In the genomic region with DNA sequence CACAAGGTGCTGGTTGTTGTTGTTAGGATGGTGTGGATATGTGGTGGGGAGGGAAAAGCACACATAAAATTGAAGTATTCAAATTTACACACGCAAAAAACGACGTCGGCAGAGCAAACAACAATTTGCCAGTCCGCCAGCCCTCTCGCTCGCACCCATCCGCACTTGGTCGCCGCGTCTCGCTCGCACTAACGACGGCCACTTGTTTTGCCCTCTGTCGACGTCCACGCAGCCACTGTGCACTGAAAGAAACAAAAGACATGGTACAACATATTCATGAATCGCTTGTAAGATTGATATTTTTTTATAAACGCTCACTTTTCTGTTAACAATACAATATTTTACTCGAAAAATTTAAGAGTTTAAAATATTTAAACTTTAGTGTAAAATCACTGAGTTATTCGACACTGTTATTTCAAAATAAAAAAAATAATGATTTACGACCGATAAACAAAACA, we compare ENCODE assay signal across 1 fruit fly cellular context.
TF ChIP-seq lines count a peak whose summit lies in the region.

No protein-coding gene starts in this region.

TF ChIP-seq in whole organism, embryonic, 481 proteins besides CTCF, POLR2A, EP300 and RAD21 (continued from another document and continues in another):
- TF ChIP-seq Nf-YC (tag; optimal IDR thresholded peaks at IDR 0.05; lab: Kevin White, UChicago) (peak; percentile 64), tx (GFP tag; optimal IDR thresholded peaks at IDR 0.05; lab: Kevin White, UChicago) (peak; percentile 21), Hr78 (GFP tag; optimal IDR thresholded peaks at IDR 0.05; lab: Kevin White, UChicago) (no peak), Usf (GFP tag; optimal IDR thresholded peaks at IDR 0.05; lab: Kevin White, UChicago) (peak; percentile 23), kni (GFP tag; optimal IDR thresholded peaks at IDR 0.05; lab: Kevin White, UChicago) (no peak), al (GFP tag; IDR thresholded peaks at IDR 0.05; lab: Robert Waterston, UW) (peak; percentile 35; the same call in 1 of the 2 replicates), hkb (optimal IDR thresholded peaks at IDR 0.05; lab: Kevin White, UChicago) (no peak), hkb (GFP tag; IDR thresholded peaks at IDR 0.05; lab: Robert Waterston, UW) (peak; percentile 43), odd (GFP tag; optimal IDR thresholded peaks at IDR 0.05; lab: Kevin White, UChicago) (peak; percentile 20), CG18764 (GFP tag; optimal IDR thresholded peaks at IDR 0.05; lab: Kevin White, UChicago) (peak; percentile 10), gcm (GFP tag; optimal IDR thresholded peaks at IDR 0.05; lab: Kevin White, UChicago) (peak; percentile 18), CG7745 (tag; optimal IDR thresholded peaks at IDR 0.05; lab: Kevin White, UChicago) (no peak), ranshi (GFP tag; IDR thresholded peaks at IDR 0.05; lab: Robert Waterston, UW) (peak; percentile 41; the same call in 1 of the 2 replicates), jumu (GFP tag; optimal IDR thresholded peaks at IDR 0.05; lab: Kevin White, UChicago) (peak; percentile 41), Vsx1 (GFP tag; optimal IDR thresholded peaks at IDR 0.05; lab: Kevin White, UChicago) (no peak), CG10147 (GFP tag; optimal IDR thresholded peaks at IDR 0.05; lab: Kevin White, UChicago) (peak; percentile 66), ato (GFP tag; IDR thresholded peaks at IDR 0.05; lab: Robert Waterston, UW; ENCODE audit: partially characterized antibody) (no peak), Abd-B (GFP tag; optimal IDR thresholded peaks at IDR 0.05; lab: Kevin White, UChicago) (peak; percentile 41), zfh2 (GFP tag; optimal IDR thresholded peaks at IDR 0.05; lab: Kevin White, UChicago) (peak; percentile 70), dm (GFP tag; optimal IDR thresholded peaks at IDR 0.05; lab: Kevin White, UChicago) (no peak), lov (optimal IDR thresholded peaks at IDR 0.05; lab: Kevin White, UChicago) (no peak), lov (GFP tag; IDR thresholded peaks at IDR 0.05; lab: Robert Waterston, UW) (no peak), dan (GFP tag; IDR thresholded peaks at IDR 0.05; lab: Robert Waterston, UW) (no peak), CG32772 (GFP tag; IDR thresholded peaks at IDR 0.05; lab: Robert Waterston, UW) (no peak), sob (GFP tag; IDR thresholded peaks at IDR 0.05; lab: Robert Waterston, UW) (peak; percentile 43; the same call in 1 of the 2 replicates), pfk (GFP tag; optimal IDR thresholded peaks at IDR 0.05; lab: Kevin White, UChicago) (no peak), CG12299 (tag; optimal IDR thresholded peaks at IDR 0.05; lab: Kevin White, UChicago) (peak; percentile 27), CG13894 (tag; optimal IDR thresholded peaks at IDR 0.05; lab: Kevin White, UChicago) (peak; percentile 14), HmgD (GFP tag; optimal IDR thresholded peaks at IDR 0.05; lab: Kevin White, UChicago) (no peak), hth (optimal IDR thresholded peaks at IDR 0.05; lab: Kevin White, UChicago) (no peak), CG15696 (tag; optimal IDR thresholded peaks at IDR 0.05; lab: Kevin White, UChicago) (no peak), CG33557 (GFP tag; optimal IDR thresholded peaks at IDR 0.05; lab: Kevin White, UChicago) (no peak), br (optimal IDR thresholded peaks at IDR 0.05; lab: Kevin White, UChicago) (no peak), Trl (optimal IDR thresholded peaks at IDR 0.05; lab: Kevin White, UChicago) (no peak), Trl (GFP tag; optimal IDR thresholded peaks at IDR 0.05; lab: Kevin White, UChicago) (peak; percentile 8), phol (tag; optimal IDR thresholded peaks at IDR 0.05; lab: Kevin White, UChicago) (peak; percentile 70), CG17802 (tag; optimal IDR thresholded peaks at IDR 0.05; lab: Kevin White, UChicago) (no peak), CG12744 (GFP tag; optimal IDR thresholded peaks at IDR 0.05; lab: Kevin White, UChicago) (no peak), insv (GFP tag; optimal IDR thresholded peaks at IDR 0.05; lab: Kevin White, UChicago) (no peak), CG6689 (GFP tag; IDR thresholded peaks at IDR 0.05; lab: Robert Waterston, UW) (peak; percentile 45; the same call in 1 of the 2 replicates), CG10267 (tag; optimal IDR thresholded peaks at IDR 0.05; lab: Kevin White, UChicago) (peak; percentile 27), CkIIα-i1 (GFP tag; IDR thresholded peaks at IDR 0.05; lab: Robert Waterston, UW) (no peak), CG13624 (GFP tag; optimal IDR thresholded peaks at IDR 0.05; lab: Kevin White, UChicago) (peak; percentile 38), jigr1 (GFP tag; IDR thresholded peaks at IDR 0.05; lab: Robert Waterston, UW) (0 out of 3 replicates have a peak, but pooled peaks have one; percentile 21), Hr3 (GFP tag; optimal IDR thresholded peaks at IDR 0.05; lab: Kevin White, UChicago) (peak; percentile 47), pzg (GFP tag; optimal IDR thresholded peaks at IDR 0.05; lab: Kevin White, UChicago) (no peak), nerfin-2 (GFP tag; IDR thresholded peaks at IDR 0.05; lab: Robert Waterston, UW; ENCODE audit: partially characterized antibody) (no peak), Poxn (GFP tag; IDR thresholded peaks at IDR 0.05; lab: Robert Waterston, UW) (no peak), bcd (GFP tag; optimal IDR thresholded peaks at IDR 0.05; lab: Kevin White, UChicago) (peak; percentile 66), CG32532 (GFP tag; IDR thresholded peaks at IDR 0.05; lab: Robert Waterston, UW) (peak; percentile 83), ewg (GFP tag; optimal IDR thresholded peaks at IDR 0.05; lab: Kevin White, UChicago) (peak; percentile 12), CG12155 (GFP tag; optimal IDR thresholded peaks at IDR 0.05; lab: Kevin White, UChicago) (peak; percentile 49), CG18011 (GFP tag; optimal IDR thresholded peaks at IDR 0.05; lab: Kevin White, UChicago) (peak; percentile 27), scrt (GFP tag; optimal IDR thresholded peaks at IDR 0.05; lab: Kevin White, UChicago) (peak; percentile 43), nom (GFP tag; optimal IDR thresholded peaks at IDR 0.05; lab: Kevin White, UChicago) (no peak), Kr (GFP tag; optimal IDR thresholded peaks at IDR 0.05; lab: Kevin White, UChicago) (no peak), prd (optimal IDR thresholded peaks at IDR 0.05; lab: Kevin White, UChicago) (no peak), prd (GFP tag; IDR thresholded peaks at IDR 0.05; lab: Robert Waterston, UW) (peak; percentile 45; the same call in 2 of the 3 replicates), dysf (GFP tag; IDR thresholded peaks at IDR 0.05; lab: Robert Waterston, UW) (peak; percentile 77), CG11695 (GFP tag; IDR thresholded peaks at IDR 0.05; lab: Robert Waterston, UW) (peak; percentile 69; the same call in 2 of the 3 replicates), slp2 (GFP tag; optimal IDR thresholded peaks at IDR 0.05; lab: Kevin White, UChicago) (peak; percentile 27), bab2 (GFP tag; optimal IDR thresholded peaks at IDR 0.05; lab: Kevin White, UChicago) (peak; percentile 37), Hey (tag; optimal IDR thresholded peaks at IDR 0.05; lab: Kevin White, UChicago) (no peak), Pdp1 (GFP tag; optimal IDR thresholded peaks at IDR 0.05; lab: Kevin White, UChicago) (peak in 1 of 2 experiments; percentile 49), bsh (GFP tag; optimal IDR thresholded peaks at IDR 0.05; lab: Kevin White, UChicago) (peak in 1 of 2 experiments; percentile 54), CG6683 (GFP tag; optimal IDR thresholded peaks at IDR 0.05; lab: Kevin White, UChicago) (peak; percentile 38), CG18476 (GFP tag; optimal IDR thresholded peaks at IDR 0.05; lab: Kevin White, UChicago) (peak; percentile 33), CG7963 (GFP tag; IDR thresholded peaks at IDR 0.05; lab: Robert Waterston, UW; ENCODE audit: partially characterized antibody) (no peak), sr (GFP tag; IDR thresholded peaks at IDR 0.05; lab: Robert Waterston, UW) (0 out of 3 replicates have a peak, but pooled peaks have one; percentile 20), PHDP (tag; optimal IDR thresholded peaks at IDR 0.05; lab: Kevin White, UChicago) (peak; percentile 79), Six4 (GFP tag; optimal IDR thresholded peaks at IDR 0.05; lab: Kevin White, UChicago) (peak; percentile 12), CG7556 (GFP tag; optimal IDR thresholded peaks at IDR 0.05; lab: Kevin White, UChicago) (peak; percentile 60), CG9727 (GFP tag; optimal IDR thresholded peaks at IDR 0.05; lab: Kevin White, UChicago) (peak; percentile 66), CG1647 (GFP tag; optimal IDR thresholded peaks at IDR 0.05; lab: Kevin White, UChicago) (peak; percentile 43), CG12071 (GFP tag; optimal IDR thresholded peaks at IDR 0.05; lab: Kevin White, UChicago) (peak; percentile 18), CG30431 (GFP tag; optimal IDR thresholded peaks at IDR 0.05; lab: Kevin White, UChicago) (peak; percentile 19), CG6175 (GFP tag; IDR thresholded peaks at IDR 0.05; lab: Robert Waterston, UW) (no peak; the same call in 2 of the 3 replicates), pita (GFP tag; optimal IDR thresholded peaks at IDR 0.05; lab: Kevin White, UChicago) (no peak), dpn (GFP tag; optimal IDR thresholded peaks at IDR 0.05; lab: Kevin White, UChicago) (peak; percentile 49 to 62), CG15601 (tag; optimal IDR thresholded peaks at IDR 0.05; lab: Kevin White, UChicago) (no peak), CG6272 (GFP tag; IDR thresholded peaks at IDR 0.05; lab: Robert Waterston, UW) (peak; percentile 31), esg (GFP tag; conservative IDR thresholded peaks at IDR 0.05; lab: Robert Waterston, UW) (peak; percentile 49), ken (GFP tag; IDR thresholded peaks at IDR 0.05; lab: Robert Waterston, UW) (no peak), CG9215 (GFP tag; IDR thresholded peaks at IDR 0.05; lab: Robert Waterston, UW) (peak; percentile 41; the same call in 1 of the 2 replicates), Sox100B (GFP tag; optimal IDR thresholded peaks at IDR 0.05; lab: Kevin White, UChicago) (peak; percentile 59), ham (GFP tag; IDR thresholded peaks at IDR 0.05; lab: Robert Waterston, UW) (no peak), CG11398 (GFP tag; optimal IDR thresholded peaks at IDR 0.05; lab: Kevin White, UChicago) (no peak), slou (GFP tag; optimal IDR thresholded peaks at IDR 0.05; lab: Kevin White, UChicago) (peak; percentile 63), CG15269 (tag; optimal IDR thresholded peaks at IDR 0.05; lab: Kevin White, UChicago) (peak; percentile 74), CG9797 (GFP tag; optimal IDR thresholded peaks at IDR 0.05; lab: Kevin White, UChicago) (no peak), bigmax (GFP tag; optimal IDR thresholded peaks at IDR 0.05; lab: Kevin White, UChicago) (no peak), Adf1 (GFP tag; IDR thresholded peaks at IDR 0.05; lab: Robert Waterston, UW) (peak; percentile 95), maf-S (GFP tag; optimal IDR thresholded peaks at IDR 0.05; lab: Kevin White, UChicago) (peak; percentile 21), zfh1 (GFP tag; IDR thresholded peaks at IDR 0.05; lab: Robert Waterston, UW) (peak; percentile 22; the same call in 1 of the 3 replicates), HLHmδ (GFP tag; optimal IDR thresholded peaks at IDR 0.05; lab: Kevin White, UChicago) (no peak), CG16813 (GFP tag; IDR thresholded peaks at IDR 0.05; lab: Robert Waterston, UW; ENCODE audit: partially characterized antibody) (no peak), CG1024 (GFP tag; IDR thresholded peaks at IDR 0.05; lab: Robert Waterston, UW) (0 out of 2 replicates have a peak, but pooled peaks have one; percentile 4), sens-2 (GFP tag; IDR thresholded peaks at IDR 0.05; lab: Robert Waterston, UW) (no peak), CG9609 (GFP tag; optimal IDR thresholded peaks at IDR 0.05; lab: Kevin White, UChicago) (peak; percentile 58), Camta (GFP tag; optimal IDR thresholded peaks at IDR 0.05; lab: Kevin White, UChicago) (peak; percentile 19), CG17568 (GFP tag; optimal IDR thresholded peaks at IDR 0.05; lab: Kevin White, UChicago) (no peak), schlank (tag; optimal IDR thresholded peaks at IDR 0.05; lab: Kevin White, UChicago) (no peak), sens (GFP tag; lab: Kevin White, UChicago) (peak; percentile 68), Rx (GFP tag; IDR thresholded peaks at IDR 0.05; lab: Robert Waterston, UW) (peak; percentile 35; the same call in 1 of the 2 replicates), CG34224 (GFP tag; IDR thresholded peaks at IDR 0.05; lab: Robert Waterston, UW; ENCODE audit: partially characterized antibody) (no peak), CG8281 (tag; optimal IDR thresholded peaks at IDR 0.05; lab: Kevin White, UChicago) (peak; percentile 38), sd (tag; optimal IDR thresholded peaks at IDR 0.05; lab: Kevin White, UChicago) (peak; percentile 15), CG14667 (GFP tag; IDR thresholded peaks at IDR 0.05; lab: Robert Waterston, UW) (no peak), emc (GFP tag; optimal IDR thresholded peaks at IDR 0.05; lab: Kevin White, UChicago) (peak; percentile 49), sc (optimal IDR thresholded peaks at IDR 0.05; lab: Kevin White, UChicago) (no peak), sc (GFP tag; optimal IDR thresholded peaks at IDR 0.05; lab: Kevin White, UChicago) (no peak), Meics (GFP tag; optimal IDR thresholded peaks at IDR 0.05; lab: Kevin White, UChicago) (peak; percentile 83), Ssrp (tag; optimal IDR thresholded peaks at IDR 0.05; lab: Kevin White, UChicago) (peak; percentile 38), CG10274 (GFP tag; optimal IDR thresholded peaks at IDR 0.05; lab: Kevin White, UChicago) (peak; percentile 14), CG10565 (GFP tag; optimal IDR thresholded peaks at IDR 0.05; lab: Kevin White, UChicago) (no peak), cwo (GFP tag; optimal IDR thresholded peaks at IDR 0.05; lab: Kevin White, UChicago) (peak; percentile 65), CG17912 (GFP tag; optimal IDR thresholded peaks at IDR 0.05; lab: Kevin White, UChicago) (no peak), CG14441 (GFP tag; IDR thresholded peaks at IDR 0.05; lab: Robert Waterston, UW) (peak; percentile 49; the same call in 1 of the 2 replicates), Hr51 (GFP tag; optimal IDR thresholded peaks at IDR 0.05; lab: Kevin White, UChicago) (peak; percentile 10 to 74), lbe (GFP tag; optimal IDR thresholded peaks at IDR 0.05; lab: Kevin White, UChicago) (no peak), CG18262 (tag; optimal IDR thresholded peaks at IDR 0.05; lab: Kevin White, UChicago) (peak; percentile 49), Chrac-16 (GFP tag; optimal IDR thresholded peaks at IDR 0.05; lab: Kevin White, UChicago) (peak; percentile 45), vvl (GFP tag; IDR thresholded peaks at IDR 0.05; lab: Robert Waterston, UW) (0 out of 2 replicates have a peak, but pooled peaks have one; percentile 48), org-1 (GFP tag; optimal IDR thresholded peaks at IDR 0.05; lab: Kevin White, UChicago) (peak; percentile 48), tll (GFP tag; optimal IDR thresholded peaks at IDR 0.05; lab: Kevin White, UChicago) (no peak), CG34422 (GFP tag; IDR thresholded peaks at IDR 0.05; lab: Robert Waterston, UW) (peak; percentile 63; the same call in 1 of the 3 replicates)
